Fruit fly (Drosophila melanogaster) whole organism, embryonic: ENCODE data around the gene ppk11.

ENCODE experiments used
- Atf-2 ChIP-seq: fragments of 200-800 bp; sonication (Bioruptor generic); optimal IDR thresholded peaks from 2 replicates; lab custom pipeline; 2016; ENCODE audit warnings: missing biosample characterization, missing genetic modification characterization
- CG10462 ChIP-seq: fragments of 200-800 bp; sonication (Bioruptor generic); optimal IDR thresholded peaks from 2 replicates; lab custom pipeline; 2016; ENCODE audit warnings: missing biosample characterization, missing genetic modification characterization
- CG11504 ChIP-seq: fragments of 200-800 bp; sonication (Bioruptor generic); optimal IDR thresholded peaks from 3 replicates; lab custom pipeline; 2019; ENCODE audit warnings: missing biosample characterization, mild to moderate bottlenecking, missing genetic modification characterization, moderate library complexity
- CG13123 ChIP-seq: fragments of 200-800 bp; sonication (Bioruptor generic); optimal IDR thresholded peaks from 2 replicates; lab custom pipeline; 2016; ENCODE audit warnings: missing biosample characterization, missing genetic modification characterization
- CG13894 ChIP-seq: fragments of 200-800 bp; sonication (Bioruptor generic); optimal IDR thresholded peaks from 3 replicates; lab custom pipeline; 2018; ENCODE audit warnings: missing biosample characterization, mild to moderate bottlenecking, missing genetic modification characterization, moderate library complexity
- CG1529 ChIP-seq: fragments of 200-800 bp; sonication (Bioruptor generic); optimal IDR thresholded peaks from 3 replicates; lab custom pipeline; 2018; ENCODE audit warnings: missing biosample characterization, missing genetic modification characterization
- CG15514 ChIP-seq: fragments of 200-800 bp; sonication (Bioruptor generic); optimal IDR thresholded peaks from 3 replicates; lab custom pipeline; 2017; ENCODE audit warnings: missing biosample characterization, missing genetic modification characterization, mild to moderate bottlenecking, moderate library complexity, missing genetic modification reagents
- CG16779 ChIP-seq: fragments of 200-800 bp; sonication (Bioruptor generic); IDR thresholded peaks from 2 replicates; pipeline ENCODE4 v1.3.6; 2022; ENCODE audit warnings: missing biosample characterization, missing genetic modification characterization
- CG2678 ChIP-seq: fragments of 200-800 bp; sonication (Bioruptor generic); optimal IDR thresholded peaks from 3 replicates; lab custom pipeline; 2019; ENCODE audit warnings: missing biosample characterization, mild to moderate bottlenecking, missing genetic modification characterization, moderate library complexity
- CG6654 ChIP-seq: fragments of 200-800 bp; sonication (Bioruptor generic); optimal IDR thresholded peaks from 2 replicates; lab custom pipeline; 2017; ENCODE audit warnings: missing biosample characterization, mild to moderate bottlenecking, missing genetic modification characterization
- CG7357 ChIP-seq: fragments of 200-800 bp; sonication (Bioruptor generic); IDR thresholded peaks from 3 replicates; pipeline ENCODE4 v1.3.6; 2022; ENCODE audit warnings: missing biosample characterization, missing genetic modification characterization
- CG7928 ChIP-seq: fragments of 200-800 bp; sonication (Bioruptor generic); optimal IDR thresholded peaks from 2 replicates; lab custom pipeline; 2017; ENCODE audit warnings: missing biosample characterization, mild to moderate bottlenecking, missing genetic modification characterization
- CG8290 ChIP-seq, 3 experiments: fragments of 200-800 bp; sonication (Bioruptor generic); optimal IDR thresholded peaks; 2 replicates each; lab custom pipeline; 2016 to 2019; ENCODE audit warnings: missing biosample characterization in 3 of 3, missing genetic modification characterization in 3 of 3, mild to moderate bottlenecking in 2 of 3, moderate library complexity in 1 of 3
- Deaf1 ChIP-seq: fragments of 200-800 bp; optimal IDR thresholded peaks from 3 replicates; lab custom pipeline; 2019; ENCODE audit warnings: missing biosample characterization, mild to moderate bottlenecking, missing genetic modification characterization, moderate library complexity
- Drgx ChIP-seq: fragments of 200-800 bp; sonication (Bioruptor generic); IDR thresholded peaks from 2 replicates; pipeline ENCODE4 v1.3.6; 2022; ENCODE audit warnings: missing biosample characterization, missing genetic modification characterization
- ERR ChIP-seq: fragments of 200-800 bp; sonication (Bioruptor generic); optimal IDR thresholded peaks from 2 replicates; lab custom pipeline; 2016; ENCODE audit warnings: missing biosample characterization, missing genetic modification characterization
- Ets65A ChIP-seq: fragments of 200-800 bp; sonication (Bioruptor generic); peaks from one replicate; lab custom pipeline; 2016; ENCODE audit warnings: missing biosample characterization, missing genetic modification characterization
- Kr ChIP-seq: fragments of 200-800 bp; sonication (Bioruptor generic); optimal IDR thresholded peaks from 2 replicates; lab custom pipeline; 2017; ENCODE audit warnings: missing biosample characterization, mild to moderate bottlenecking, missing genetic modification characterization
- MBD-R2 ChIP-seq: fragments of 200-800 bp; sonication (Bioruptor generic); IDR thresholded peaks from 2 replicates; pipeline ENCODE4 v1.3.6; 2022; ENCODE audit warnings: missing biosample characterization, missing genetic modification characterization
- Med ChIP-seq: fragments of 200-800 bp; sonication (Bioruptor generic); peaks from one replicate; lab custom pipeline; 2016; ENCODE audit warnings: missing biosample characterization, missing genetic modification characterization, mild to moderate bottlenecking, inconsistent platforms, moderate library complexity
- Neu2 ChIP-seq: fragments of 200-800 bp; sonication (Bioruptor generic); optimal IDR thresholded peaks from 3 replicates; lab custom pipeline; 2016; ENCODE audit warnings: missing biosample characterization, missing genetic modification characterization, borderline replicate concordance
- Ssrp ChIP-seq: fragments of 200-800 bp; sonication (Bioruptor generic); optimal IDR thresholded peaks from 2 replicates; lab custom pipeline; 2018; ENCODE audit warnings: missing biosample characterization, mild to moderate bottlenecking, missing genetic modification characterization, moderate library complexity
- Trl ChIP-seq, 3 experiments: fragments of >200 bp in 2 of 3; fragments of 200-800 bp in 1 of 3; sonication (Bioruptor generic) in 1 of 3; optimal IDR thresholded peaks; 2 replicates in 1 of 3; 3 replicates in 2 of 3; lab custom pipeline; 2016 to 2017; ENCODE audit warnings: missing biosample characterization in 1 of 3, missing genetic modification characterization in 1 of 3
- abd-A ChIP-seq: fragments of 200-800 bp; sonication (Bioruptor generic); optimal IDR thresholded peaks from 3 replicates; lab custom pipeline; 2019; ENCODE audit warnings: missing biosample characterization, mild to moderate bottlenecking, missing genetic modification characterization, moderate library complexity
- bsh ChIP-seq, 2 experiments: fragments of 200-800 bp; sonication (Bioruptor generic); optimal IDR thresholded peaks; 2 replicates each; lab custom pipeline; 2017 to 2018; ENCODE audit warnings: mild to moderate bottlenecking in 2 of 2, missing biosample characterization in 2 of 2, missing genetic modification characterization in 2 of 2, moderate library complexity in 1 of 2
- caup ChIP-seq: fragments of 200-800 bp; sonication (Bioruptor generic); optimal IDR thresholded peaks from 3 replicates; lab custom pipeline; 2017; ENCODE audit warnings: missing biosample characterization, mild to moderate bottlenecking, missing genetic modification characterization, moderate library complexity; ENCODE audit not compliant: severe bottlenecking
- cg ChIP-seq: fragments of 200-800 bp; sonication (Bioruptor generic); optimal IDR thresholded peaks from 3 replicates; lab custom pipeline; 2019; ENCODE audit warnings: missing biosample characterization, mild to moderate bottlenecking, missing genetic modification characterization, moderate library complexity
- crol ChIP-seq: fragments of 200-800 bp; sonication (Bioruptor generic); IDR thresholded peaks from 2 replicates; pipeline ENCODE4 v1.3.6; 2022; ENCODE audit warnings: missing biosample characterization, missing genetic modification characterization
- eve ChIP-seq, 2 experiments: fragments of >200 bp; optimal IDR thresholded peaks; 2 replicates each; lab custom pipeline; 2017; ENCODE audit warnings: missing biosample characterization in 2 of 2, missing genetic modification characterization in 2 of 2
- ewg ChIP-seq: fragments of 200-800 bp; sonication (Bioruptor generic); optimal IDR thresholded peaks from 3 replicates; lab custom pipeline; 2017; ENCODE audit warnings: mild to moderate bottlenecking, missing biosample characterization, missing genetic modification reagents, missing genetic modification characterization
- fd96Cb ChIP-seq: fragments of 200-800 bp; sonication (Bioruptor generic); optimal IDR thresholded peaks from 2 replicates; lab custom pipeline; 2018; ENCODE audit warnings: missing biosample characterization, mild to moderate bottlenecking, missing genetic modification characterization, moderate library complexity
- fu2 ChIP-seq: fragments of 200-800 bp; sonication (Bioruptor generic); optimal IDR thresholded peaks from 2 replicates; lab custom pipeline; 2016; ENCODE audit warnings: missing biosample characterization, missing genetic modification characterization
- ind ChIP-seq: fragments of 200-800 bp; sonication (Bioruptor generic); optimal IDR thresholded peaks from 3 replicates; lab custom pipeline; 2016; ENCODE audit warnings: missing biosample characterization, missing genetic modification characterization
- onecut ChIP-seq: fragments of 200-800 bp; sonication (Bioruptor generic); IDR thresholded peaks from 2 replicates; pipeline ENCODE4 v1.3.6; 2022; ENCODE audit warnings: missing biosample characterization, missing genetic modification characterization
- org-1 ChIP-seq: fragments of 200-800 bp; sonication (Bioruptor generic); optimal IDR thresholded peaks from 2 replicates; lab custom pipeline; 2017; ENCODE audit warnings: missing biosample characterization, missing genetic modification characterization
- repo ChIP-seq: fragments of 200-800 bp; sonication (Bioruptor generic); optimal IDR thresholded peaks from 2 replicates; lab custom pipeline; 2016; ENCODE audit warnings: missing biosample characterization, missing genetic modification characterization
- sc ChIP-seq, 3 experiments: fragments of >200 bp in 2 of 3; fragments of 200-800 bp in 1 of 3; sonication (Bioruptor generic) in 1 of 3; optimal IDR thresholded peaks; 2 replicates in 2 of 3; 3 replicates in 1 of 3; lab custom pipeline; 2017; ENCODE audit warnings: mild to moderate bottlenecking in 1 of 3, missing biosample characterization in 1 of 3, missing genetic modification characterization in 1 of 3, missing genetic modification reagents in 1 of 3
- sd ChIP-seq: fragments of 200-800 bp; sonication (Bioruptor generic); optimal IDR thresholded peaks from 3 replicates; lab custom pipeline; 2018; ENCODE audit warnings: missing biosample characterization, mild to moderate bottlenecking, missing genetic modification characterization, moderate library complexity
- slbo ChIP-seq: fragments of 200-800 bp; sonication (Bioruptor generic); IDR thresholded peaks from 2 replicates; pipeline ENCODE4 v1.3.6; 2022; ENCODE audit warnings: missing biosample characterization, missing genetic modification characterization
- tio ChIP-seq: fragments of 200-800 bp; sonication (Bioruptor generic); optimal IDR thresholded peaks from 2 replicates; lab custom pipeline; 2017; ENCODE audit warnings: missing biosample characterization, missing genetic modification characterization, inconsistent platforms
- zen ChIP-seq: fragments of 200-800 bp; sonication (Bioruptor generic); optimal IDR thresholded peaks from 3 replicates; lab custom pipeline; 2018; ENCODE audit warnings: missing biosample characterization, mild to moderate bottlenecking, missing genetic modification characterization, moderate library complexity

ppk11 gene

DNA sequence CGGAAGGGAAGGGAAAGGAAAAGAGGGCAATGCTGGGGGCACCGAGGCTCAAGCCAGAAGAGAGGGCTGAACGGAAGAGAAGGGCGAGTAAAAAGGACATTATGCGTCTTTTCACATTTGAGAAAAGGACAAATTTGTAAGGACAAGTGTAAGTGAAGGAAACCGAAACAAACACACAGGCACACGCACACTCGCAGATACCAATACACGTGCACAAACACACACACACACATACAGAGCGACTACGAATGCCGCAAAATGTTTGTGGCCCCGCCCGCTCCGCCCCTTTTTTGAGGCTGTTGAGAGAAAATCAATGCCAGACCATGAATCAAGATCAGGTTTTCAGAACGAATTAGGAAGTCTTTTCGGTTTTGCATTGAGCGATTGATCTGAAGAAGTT is 21.5 kb downstream of the ppk11 start:
- TF ChIP-seq CG7928 (GFP tag; lab: Kevin White, UChicago): no peak
- TF ChIP-seq crol (GFP tag; lab: Robert Waterston, UW): peak; percentile 67
- TF ChIP-seq onecut (GFP tag; lab: Robert Waterston, UW): peak; percentile 13; the same call in 1 of the 2 replicates
- peak; percentile 51 for TF ChIP-seq Ets65A (GFP tag; lab: Kevin White, UChicago)
- peak; percentile 9 for TF ChIP-seq cg
- TF ChIP-seq CG11504 (tag; lab: Kevin White, UChicago): no peak
- TF ChIP-seq abd-A (tag; lab: Kevin White, UChicago): peak; percentile 34
- no peak for TF ChIP-seq Neu2 (GFP tag; lab: Kevin White, UChicago)
- TF ChIP-seq fd96Cb: no peak

DNA sequence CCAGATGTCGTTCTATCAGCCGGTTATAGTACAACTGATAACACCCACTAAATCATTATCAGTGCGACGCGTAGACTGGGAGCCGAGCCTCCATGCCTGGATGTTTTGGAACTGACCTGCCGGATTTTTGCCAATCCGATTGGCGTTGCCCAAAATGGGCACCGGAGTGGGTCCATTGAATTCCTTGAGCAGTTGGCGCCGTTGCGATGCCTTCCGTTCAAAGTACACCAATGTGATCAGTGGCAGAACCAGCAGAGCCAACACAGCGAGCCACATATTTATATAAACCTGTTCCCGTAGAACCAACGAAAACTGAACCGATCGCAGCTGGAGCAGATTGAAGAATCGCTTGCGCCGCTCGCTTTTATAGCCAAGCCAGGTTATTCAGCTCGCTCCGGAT is 25.1 kb downstream of the ppk11 start, which contains the start of gene Cyp4e3:
Gene Cyp4e3, minus strand, starts transcription at position 327 of the 400 bp plus-strand sequence.
- TF ChIP-seq CG1529 (GFP tag; lab: Kevin White, UChicago) (no peak), Ets65A (GFP tag; lab: Kevin White, UChicago) (peak; percentile 93)

DNA sequence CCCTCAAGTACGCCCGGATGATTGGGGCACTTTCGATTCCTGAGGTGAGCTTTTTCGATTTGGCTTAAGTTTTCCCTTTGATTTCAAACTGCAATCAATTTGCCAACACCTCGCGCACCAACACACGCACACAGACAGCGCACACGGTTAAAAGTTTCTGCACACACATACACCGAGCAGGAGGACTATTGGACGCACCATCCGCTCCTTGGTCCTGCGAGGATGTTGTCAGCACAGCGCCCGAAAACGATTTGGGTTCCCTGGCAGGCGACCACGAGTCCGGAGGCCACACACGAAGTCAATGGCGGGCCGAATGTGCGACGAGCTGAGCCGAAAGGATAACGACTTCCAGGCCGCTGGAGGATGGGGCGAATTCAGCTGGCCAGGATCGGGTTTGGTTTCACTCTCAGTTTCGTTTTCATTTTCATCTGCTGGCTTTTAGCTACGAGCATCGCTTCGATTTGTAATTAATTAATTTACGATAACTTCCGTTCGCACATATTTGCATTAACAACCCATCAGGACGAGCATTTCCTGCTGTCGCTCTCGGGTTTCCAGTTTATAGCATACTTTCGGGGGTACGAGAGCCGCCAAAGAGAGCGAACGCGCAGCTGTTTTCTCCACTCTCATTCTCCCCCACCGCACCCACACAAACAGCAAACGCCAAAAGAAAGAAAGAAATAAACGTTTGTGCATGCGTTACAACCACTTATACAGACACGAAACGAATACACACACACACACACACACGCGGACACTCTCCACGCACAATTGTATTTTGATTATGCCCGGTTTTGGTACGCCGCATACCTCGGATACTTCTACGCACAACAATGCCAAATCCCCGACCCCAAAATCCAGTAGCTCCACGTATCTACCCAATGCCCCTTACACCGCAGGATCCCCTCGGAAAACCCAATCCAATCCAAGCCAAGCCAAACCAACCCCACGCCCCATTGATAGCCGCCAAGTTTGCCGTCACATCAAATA is 28.3 kb downstream of the ppk11 start, which contains the start of gene Nckx30C:
Gene Nckx30C, minus strand, starts transcription at position 260 of the 990 bp plus-strand sequence.
- TF ChIP-seq MBD-R2 (no peak), CG16779 (GFP tag; lab: Robert Waterston, UW) (peak; percentile 90), bsh (GFP tag; optimal IDR thresholded peaks at IDR 0.05; lab: Kevin White, UChicago) (no peak), Atf-2 (GFP tag; lab: Kevin White, UChicago) (no peak), Deaf1 (peak; percentile 94), Med (GFP tag; lab: Kevin White, UChicago) (peak; percentile 56), CG8290 (GFP tag; optimal IDR thresholded peaks at IDR 0.05; lab: Kevin White, UChicago) (no peak), CG8290 (tag; optimal IDR thresholded peaks at IDR 0.05; lab: Kevin White, UChicago) (peak in 1 of 2 experiments; percentile 2), Kr (no peak), org-1 (no peak), repo (GFP tag; lab: Kevin White, UChicago) (no peak), Trl (optimal IDR thresholded peaks at IDR 0.05; lab: Kevin White, UChicago) (peak; percentile 32 to 59), Trl (GFP tag; optimal IDR thresholded peaks at IDR 0.05; lab: Kevin White, UChicago) (no peak), CG13894 (tag; lab: Kevin White, UChicago) (peak; percentile 69), CG13123 (no peak), CG15514 (GFP tag; lab: Kevin White, UChicago) (peak; percentile 9), crol (GFP tag; lab: Robert Waterston, UW) (0 out of 2 replicates have a peak, but pooled peaks have one; percentile 14), cg (peak; percentile 39), sd (tag; lab: Kevin White, UChicago) (peak; percentile 67), abd-A (tag; lab: Kevin White, UChicago) (peak; percentile 81), ERR (GFP tag; lab: Kevin White, UChicago) (no peak), slbo (GFP tag; lab: Robert Waterston, UW) (0 out of 2 replicates have a peak, but pooled peaks have one; percentile 8)
- TF ChIP-seq, all 482 proteins: peak for 12

DNA sequence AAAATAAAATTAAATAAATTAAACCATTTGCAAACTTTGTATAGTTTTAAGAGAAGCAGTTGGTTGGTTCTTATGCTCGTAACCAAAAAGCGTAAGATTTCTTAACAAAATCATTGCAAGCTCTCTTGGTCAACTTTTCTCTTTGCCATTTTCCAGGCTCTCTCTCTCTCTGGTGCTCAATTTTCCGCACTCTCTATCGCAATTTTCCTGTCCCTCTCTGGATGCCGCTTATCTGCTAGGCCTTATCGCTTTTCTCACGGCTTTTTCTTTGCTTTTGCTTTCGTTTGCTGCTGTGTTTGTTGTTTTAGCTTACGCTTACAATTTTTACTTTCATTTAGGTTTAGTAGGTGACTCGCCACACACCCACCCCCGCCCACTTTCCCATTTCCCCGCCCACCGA is 30.2 kb downstream of the ppk11 start:
- TF ChIP-seq Trl (optimal IDR thresholded peaks at IDR 0.05; lab: Kevin White, UChicago) (peak; percentile 39 to 75), Trl (GFP tag; optimal IDR thresholded peaks at IDR 0.05; lab: Kevin White, UChicago) (no peak), CG10462 (GFP tag; lab: Kevin White, UChicago) (no peak), Drgx (peak; percentile 19; the same call in 1 of the 2 replicates), CG6654 (GFP tag; lab: Kevin White, UChicago) (no peak), caup (GFP tag; lab: Kevin White, UChicago) (no peak), Ssrp (tag; lab: Kevin White, UChicago) (no peak), eve (GFP tag; optimal IDR thresholded peaks at IDR 0.05; lab: Kevin White, UChicago) (no peak), CG7357 (GFP tag; lab: Robert Waterston, UW) (no peak), sc (optimal IDR thresholded peaks at IDR 0.05; lab: Kevin White, UChicago) (no peak), sc (GFP tag; optimal IDR thresholded peaks at IDR 0.05; lab: Kevin White, UChicago) (no peak), ewg (GFP tag; lab: Kevin White, UChicago) (no peak), tio (GFP tag; lab: Kevin White, UChicago) (no peak), ind (GFP tag; lab: Kevin White, UChicago) (no peak), fu2 (GFP tag; lab: Kevin White, UChicago) (no peak), zen (tag; lab: Kevin White, UChicago) (no peak), CG2678 (tag; lab: Kevin White, UChicago) (no peak), Deaf1 (peak; percentile 72)
